Fruit fly (Drosophila melanogaster): ENCODE data around the gene Hus1-like.

Gene Hus1-like

dm6 chr3R:4804828-4805707, 6.8 kb downstream of the Hus1-like start:
- no peak for TF ChIP-seq usp (GFP tag; optimal IDR thresholded peaks at IDR 0.05)
- no peak for TF ChIP-seq GATAd (GFP tag; optimal IDR thresholded peaks at IDR 0.05)
- TF ChIP-seq CG32264 (GFP tag; optimal IDR thresholded peaks at IDR 0.05): no peak
- TF ChIP-seq Rel (GFP tag; optimal IDR thresholded peaks at IDR 0.05): no peak
- peak; percentile 2 for TF ChIP-seq Rel (tag; optimal IDR thresholded peaks at IDR 0.05)
- TF ChIP-seq sv (GFP tag; optimal IDR thresholded peaks at IDR 0.05): peak; percentile 22
- no peak for TF ChIP-seq Hnf4 (GFP tag; optimal IDR thresholded peaks at IDR 0.05)
- TF ChIP-seq ey (GFP tag; optimal IDR thresholded peaks at IDR 0.05): no peak

- no peak for TF ChIP-seq Mio (GFP tag; optimal IDR thresholded peaks at IDR 0.05)
- TF ChIP-seq Myc (optimal IDR thresholded peaks at IDR 0.05): no peak
- no peak for TF ChIP-seq Rel (GFP tag; optimal IDR thresholded peaks at IDR 0.05)
- TF ChIP-seq Rel (tag; optimal IDR thresholded peaks at IDR 0.05): no peak
- TF ChIP-seq dsf (GFP tag; optimal IDR thresholded peaks at IDR 0.05; ENCODE audit: borderline replicate concordance): no peak
- no peak for TF ChIP-seq Hr83 (GFP tag; optimal IDR thresholded peaks at IDR 0.05; ENCODE audit: poor library complexity, severe bottlenecking)
- TF ChIP-seq br (GFP tag; optimal IDR thresholded peaks at IDR 0.05): no peak
- TF ChIP-seq h (GFP tag; optimal IDR thresholded peaks at IDR 0.05): no peak
Observed at dm6 chr3R:4804126-4804649, 7.7 kb downstream of the Hus1-like start.

dm6 chr3R:4798025-4798424, 13.9 kb downstream of the Hus1-like start:
- TF ChIP-seq Vsx2 (GFP tag; optimal IDR thresholded peaks at IDR 0.05; ENCODE audit: partially characterized antibody) (no peak), h (GFP tag; optimal IDR thresholded peaks at IDR 0.05) (no peak), sv (GFP tag; optimal IDR thresholded peaks at IDR 0.05) (no peak), psq (GFP tag; optimal IDR thresholded peaks at IDR 0.05) (peak; percentile 19), Hnf4 (GFP tag; optimal IDR thresholded peaks at IDR 0.05) (no peak), OdsH (GFP tag; optimal IDR thresholded peaks at IDR 0.05) (no peak), usp (GFP tag; optimal IDR thresholded peaks at IDR 0.05) (no peak)

- no peak for TF ChIP-seq Hnf4 (GFP tag; optimal IDR thresholded peaks at IDR 0.05)
- TF ChIP-seq tai (GFP tag; optimal IDR thresholded peaks at IDR 0.05): no peak
- no peak for TF ChIP-seq h (GFP tag; optimal IDR thresholded peaks at IDR 0.05)
- TF ChIP-seq Vsx2 (GFP tag; optimal IDR thresholded peaks at IDR 0.05; ENCODE audit: partially characterized antibody): no peak
- no peak for TF ChIP-seq Hr83 (GFP tag; optimal IDR thresholded peaks at IDR 0.05; ENCODE audit: poor library complexity, severe bottlenecking)
- TF ChIP-seq Abd-B (GFP tag; optimal IDR thresholded peaks at IDR 0.05): no peak
- no peak for TF ChIP-seq Myc (optimal IDR thresholded peaks at IDR 0.05)
- TF ChIP-seq OdsH (GFP tag; optimal IDR thresholded peaks at IDR 0.05): no peak
- TF ChIP-seq Dif (GFP tag; optimal IDR thresholded peaks at IDR 0.05; ENCODE audit: partially characterized antibody): no peak
- no peak for TF ChIP-seq usp (GFP tag; optimal IDR thresholded peaks at IDR 0.05)
Observed at dm6 chr3R:4797585-4797984, 14.3 kb downstream of the Hus1-like start.

dm6 chr3R:4784622-4785021, 27.3 kb downstream of the Hus1-like start, which contains the start of gene Ccdc39:
Gene Ccdc39, minus strand, starts transcription at chr3R:4784722.
- TF ChIP-seq brk (GFP tag; optimal IDR thresholded peaks at IDR 0.05) (no peak), CrebA (GFP tag; optimal IDR thresholded peaks at IDR 0.05; ENCODE audit: borderline replicate concordance) (no peak), CG32264 (GFP tag; optimal IDR thresholded peaks at IDR 0.05) (no peak), CG9705 (GFP tag; optimal IDR thresholded peaks at IDR 0.05) (no peak), foxo (GFP tag; optimal IDR thresholded peaks at IDR 0.05) (no peak), usp (GFP tag; optimal IDR thresholded peaks at IDR 0.05) (no peak), Sp1 (GFP tag; optimal IDR thresholded peaks at IDR 0.05) (no peak), sv (GFP tag; optimal IDR thresholded peaks at IDR 0.05) (no peak), Dfd (GFP tag; optimal IDR thresholded peaks at IDR 0.05) (no peak), h (GFP tag; optimal IDR thresholded peaks at IDR 0.05) (no peak), Hr83 (GFP tag; optimal IDR thresholded peaks at IDR 0.05; ENCODE audit: poor library complexity, severe bottlenecking) (no peak), Abd-B (GFP tag; optimal IDR thresholded peaks at IDR 0.05) (no peak), HLH106 (tag; optimal IDR thresholded peaks at IDR 0.05) (no peak), pan (optimal IDR thresholded peaks at IDR 0.05) (no peak), lola (GFP tag; optimal IDR thresholded peaks at IDR 0.05) (no peak), dmrt93B (GFP tag; optimal IDR thresholded peaks at IDR 0.05) (no peak), psq (GFP tag; optimal IDR thresholded peaks at IDR 0.05) (no peak), jim (GFP tag; optimal IDR thresholded peaks at IDR 0.05) (no peak), fru (GFP tag; optimal IDR thresholded peaks at IDR 0.05) (no peak), GATAd (GFP tag; optimal IDR thresholded peaks at IDR 0.05) (no peak)
